Worm (Caenorhabditis elegans) whole organism, L4 larva: Measurements from ENCODE around the gene C15B12.8.

Source experiments
- Y105C5A.15 ChIP-seq: fragments of 200-800 bp; sonication (Bioruptor generic); IDR thresholded peaks from 2 replicates; pipeline ENCODE4 v1.3.6; 2022; ENCODE audit warnings: missing genetic modification characterization, missing compliant biosample characterization
- Y48G9A.11 ChIP-seq: fragments of 200-800 bp; sonication (Bioruptor generic); IDR thresholded peaks from 2 replicates; pipeline ENCODE4 v1.3.6; 2022; ENCODE audit warnings: missing genetic modification reagents, missing genetic modification characterization, missing compliant biosample characterization
- ZK546.5 ChIP-seq, 2 experiments: sonication (generic microtip); optimal IDR thresholded peaks; 2 replicates each; lab custom pipeline; 2017; ENCODE audit warnings: missing biosample characterization in 2 of 2, missing genetic modification characterization in 2 of 2
- ceh-82 ChIP-seq: sonication (generic microtip); optimal IDR thresholded peaks from 2 replicates; lab custom pipeline; 2017; ENCODE audit warnings: missing biosample characterization, missing genetic modification characterization
- egl-27 ChIP-seq: sonication (generic microtip); optimal IDR thresholded peaks from 3 replicates; lab custom pipeline; 2017; ENCODE audit warnings: missing biosample characterization, missing genetic modification reagents, missing genetic modification characterization
- lim-7 ChIP-seq: fragments of 200-800 bp; sonication (Bioruptor generic); IDR thresholded peaks from 2 replicates; pipeline ENCODE4 v1.3.6; 2022; ENCODE audit warnings: missing genetic modification characterization, missing compliant biosample characterization
- lin-13 ChIP-seq: fragments of 150-350 bp; optimal IDR thresholded peaks from 2 replicates; lab custom pipeline; 2014; ENCODE audit warnings: missing biosample characterization, missing genetic modification reagents, missing genetic modification characterization
- lin-39 ChIP-seq: fragments of 150-350 bp; optimal IDR thresholded peaks from 2 replicates; lab custom pipeline; 2014; ENCODE audit warnings: missing biosample characterization, missing genetic modification reagents, missing genetic modification characterization
- mdl-1 ChIP-seq, 2 experiments: fragments of 150-350 bp in 1 of 2; sonication (generic microtip) in 1 of 2; optimal IDR thresholded peaks; 2 replicates each; lab custom pipeline; 2014 to 2017; ENCODE audit warnings: missing biosample characterization in 2 of 2, missing genetic modification characterization in 2 of 2
- mep-1 ChIP-seq: fragments of 150-350 bp; sonication (generic microtip); optimal IDR thresholded peaks from 3 replicates; lab custom pipeline; 2014; ENCODE audit warnings: missing biosample characterization, missing genetic modification characterization
- nhr-42 ChIP-seq: fragments of 200-800 bp; sonication (Bioruptor generic); IDR thresholded peaks from 2 replicates; pipeline ENCODE4 v1.3.6; 2022; ENCODE audit warnings: missing genetic modification characterization, missing compliant biosample characterization
- nhr-77 ChIP-seq: fragments of 150-350 bp; optimal IDR thresholded peaks from 2 replicates; lab custom pipeline; 2014; ENCODE audit warnings: missing biosample characterization, missing genetic modification characterization
- php-3 ChIP-seq: fragments of 200-800 bp; sonication (Bioruptor generic); IDR thresholded peaks from 2 replicates; pipeline ENCODE4 v1.3.6; 2022; ENCODE audit warnings: missing genetic modification reagents, missing genetic modification characterization, missing compliant biosample characterization
- unc-62 ChIP-seq, 3 experiments: fragments of 150-350 bp in 1 of 3; sonication (generic microtip); optimal IDR thresholded peaks in 2 of 3; peaks in 1 of 3; 1 replicate in 1 of 3; 2 replicates in 2 of 3; lab custom pipeline; 2014 to 2017; ENCODE audit warnings: missing biosample characterization in 3 of 3, missing genetic modification characterization in 3 of 3, missing genetic modification reagents in 3 of 3, missing genotype in 1 of 3

ce11 chrX:6433688-6434087 is 40.4 kb upstream of the C15B12.8 start, which contains the start of gene K10C2.2:
- no peak for TF ChIP-seq nhr-42 (GFP tag; lab: Robert Waterston, UW)
- no peak for TF ChIP-seq lim-7 (GFP tag; lab: Robert Waterston, UW)
- TF ChIP-seq mep-1 (tag; lab: Kevin White, UChicago) = no peak
- no peak for TF ChIP-seq ZK546.5 (tag; optimal IDR thresholded peaks at IDR 0.05; lab: Kevin White, UChicago)
- no peak for TF ChIP-seq lin-13 (GFP tag; lab: Kevin White, UChicago)
- no peak for TF ChIP-seq nhr-77 (tag; lab: Kevin White, UChicago)
- no peak for TF ChIP-seq unc-62 (GFP tag; optimal IDR thresholded peaks at IDR 0.05 in 1 of 2; lab: Kevin White, UChicago)
- TF ChIP-seq unc-62 (tag; optimal IDR thresholded peaks at IDR 0.05; lab: Kevin White, UChicago) = no peak
- no peak for TF ChIP-seq lin-39 (tag; lab: Kevin White, UChicago)
- no peak for TF ChIP-seq mdl-1 (tag; optimal IDR thresholded peaks at IDR 0.05; lab: Kevin White, UChicago)
- TF ChIP-seq Y48G9A.11 (GFP tag; lab: Robert Waterston, UW) = no peak
- TF ChIP-seq php-3 (GFP tag; lab: Robert Waterston, UW) = no peak
- TF ChIP-seq Y105C5A.15 = no peak
- TF ChIP-seq egl-27 (tag; lab: Kevin White, UChicago) = no peak
- TF ChIP-seq ceh-82 (tag; lab: Kevin White, UChicago) = no peak
